Fruit fly (Drosophila melanogaster): ENCODE measurements around the gene CG6428.

The CG6428 gene

DNA sequence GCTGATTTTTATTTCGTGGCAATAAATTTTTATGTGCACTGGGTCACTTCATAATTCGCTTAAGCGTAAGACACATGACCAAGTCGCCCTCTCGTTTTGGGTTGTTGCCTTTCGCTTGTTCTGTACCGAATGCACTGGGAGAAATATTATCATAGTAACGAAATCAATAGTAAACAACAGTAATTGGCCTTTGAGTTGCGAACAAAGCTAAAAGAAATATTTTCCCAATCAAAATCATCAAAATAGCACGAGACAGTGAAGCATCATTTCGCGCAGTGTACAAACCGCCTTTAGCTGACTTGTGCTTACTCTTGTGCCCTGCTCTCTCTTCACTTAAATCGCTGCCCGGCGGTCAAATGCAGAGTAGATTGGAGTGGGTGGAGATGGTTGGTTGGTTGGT, 42.4 kb upstream of the CG6428 start (continued):
- TF ChIP-seq CG42726 (GFP tag; IDR thresholded peaks at IDR 0.05; ENCODE audit: partially characterized antibody) (no peak), CG5953 (GFP tag; IDR thresholded peaks at IDR 0.05) (no peak), Usf (GFP tag; optimal IDR thresholded peaks at IDR 0.05) (no peak), repo (GFP tag; optimal IDR thresholded peaks at IDR 0.05) (peak; percentile 27), CG6254 (GFP tag; optimal IDR thresholded peaks at IDR 0.05) (no peak), CG4328 (GFP tag; optimal IDR thresholded peaks at IDR 0.05) (no peak), Fer1 (GFP tag; optimal IDR thresholded peaks at IDR 0.05) (peak; percentile 50), CG3281 (GFP tag; optimal IDR thresholded peaks at IDR 0.05) (peak; percentile 29), CG15073 (GFP tag; optimal IDR thresholded peaks at IDR 0.05) (no peak), Drgx (GFP tag; IDR thresholded peaks at IDR 0.05) (no peak), CG8388 (GFP tag; optimal IDR thresholded peaks at IDR 0.05) (peak; percentile 43), MESR4 (GFP tag; optimal IDR thresholded peaks at IDR 0.05) (no peak), Dfd (GFP tag; optimal IDR thresholded peaks at IDR 0.05) (no peak), CG13775 (GFP tag; optimal IDR thresholded peaks at IDR 0.05) (no peak), CG11247 (GFP tag; IDR thresholded peaks at IDR 0.05) (0 out of 2 replicates have a peak, but pooled peaks have one; percentile 46), CG11696 (GFP tag; IDR thresholded peaks at IDR 0.05) (no peak), Ssrp (tag; optimal IDR thresholded peaks at IDR 0.05) (peak; percentile 52), hbn (GFP tag; IDR thresholded peaks at IDR 0.05; ENCODE audit: partially characterized antibody) (no peak), Lpt (GFP tag; optimal IDR thresholded peaks at IDR 0.05) (no peak), pita (GFP tag; optimal IDR thresholded peaks at IDR 0.05) (no peak), CG13123 (GFP tag; optimal IDR thresholded peaks at IDR 0.05) (no peak), dm (GFP tag; optimal IDR thresholded peaks at IDR 0.05) (no peak), Ravus (GFP tag; IDR thresholded peaks at IDR 0.05) (no peak), crc (GFP tag; optimal IDR thresholded peaks at IDR 0.05) (no peak), CG13624 (GFP tag; optimal IDR thresholded peaks at IDR 0.05) (peak; percentile 26), CkIIα-i1 (GFP tag; IDR thresholded peaks at IDR 0.05) (no peak), Ptx1 (GFP tag; IDR thresholded peaks at IDR 0.05) (peak; percentile 55; the same call in 1 of the 2 replicates), CG7271 (tag; optimal IDR thresholded peaks at IDR 0.05) (no peak), CrebB (tag; optimal IDR thresholded peaks at IDR 0.05) (no peak), Scr (GFP tag; IDR thresholded peaks at IDR 0.05; ENCODE audit: partially characterized antibody) (no peak), Adf1 (GFP tag; IDR thresholded peaks at IDR 0.05) (no peak), CG8290 (GFP tag; optimal IDR thresholded peaks at IDR 0.05) (no peak), CG8290 (tag; optimal IDR thresholded peaks at IDR 0.05) (peak in 1 of 2 experiments; percentile 84), NC2β (GFP tag; optimal IDR thresholded peaks at IDR 0.05) (no peak), CG9609 (GFP tag; optimal IDR thresholded peaks at IDR 0.05) (peak; percentile 46), Fer2 (tag; optimal IDR thresholded peaks at IDR 0.05) (no peak), twi (tag; optimal IDR thresholded peaks at IDR 0.05) (no peak), sob (GFP tag; IDR thresholded peaks at IDR 0.05) (peak; percentile 57), E2f1 (GFP tag; IDR thresholded peaks at IDR 0.05) (0 out of 2 replicates have a peak, but pooled peaks have one; percentile 12), knrl (GFP tag; IDR thresholded peaks at IDR 0.05; ENCODE audit: partially characterized antibody) (no peak), CG12236 (GFP tag; optimal IDR thresholded peaks at IDR 0.05) (no peak), nom (GFP tag; optimal IDR thresholded peaks at IDR 0.05) (no peak), CG17568 (GFP tag; optimal IDR thresholded peaks at IDR 0.05) (no peak), dati (GFP tag; IDR thresholded peaks at IDR 0.05) (no peak), Aef1 (GFP tag; IDR thresholded peaks at IDR 0.05) (peak; percentile 26; the same call in 1 of the 3 replicates), CG2199 (GFP tag; IDR thresholded peaks at IDR 0.05) (no peak), Optix (GFP tag; IDR thresholded peaks at IDR 0.05) (0 out of 3 replicates have a peak, but pooled peaks have one; percentile 10), Dll (GFP tag; IDR thresholded peaks at IDR 0.05; ENCODE audit: partially characterized antibody) (no peak), vnd (GFP tag; IDR thresholded peaks at IDR 0.05; ENCODE audit: partially characterized antibody) (no peak), Med (GFP tag) (peak; percentile 90), E2f2 (GFP tag; IDR thresholded peaks at IDR 0.05) (no peak), ara (GFP tag; IDR thresholded peaks at IDR 0.05) (no peak)
